Fruit fly (Drosophila melanogaster): Measurements from ENCODE around the gene CG4287.

The CG4287 gene

DNA sequence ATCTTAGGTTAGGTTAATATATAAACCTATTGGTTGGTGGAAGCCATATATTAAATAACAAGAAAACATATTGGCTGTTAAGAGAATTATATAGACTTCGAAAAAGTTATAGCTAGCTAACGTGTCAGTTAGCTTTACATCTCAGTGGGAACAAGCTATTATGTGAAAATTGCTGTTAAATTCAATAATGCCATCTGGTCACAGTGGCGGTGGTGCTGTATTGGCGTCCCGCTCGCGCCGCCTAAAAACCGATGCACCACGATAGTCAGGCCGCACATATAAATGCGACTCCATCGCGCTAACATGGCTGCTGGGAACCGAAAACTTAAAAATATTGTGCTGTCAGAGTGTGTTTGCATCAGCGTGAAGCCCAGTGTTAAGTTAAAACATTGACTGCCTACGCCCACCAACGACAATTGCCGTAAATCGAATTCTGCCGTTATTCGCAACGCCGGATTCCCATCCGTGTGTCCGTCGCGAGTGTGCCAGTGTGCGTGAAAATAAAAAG lies 9.4 kb upstream of the CG4287 start, which contains the start of gene Hel89B (continued):
- TF ChIP-seq jigr1 (GFP tag; IDR thresholded peaks at IDR 0.05) (no peak), phol (tag; optimal IDR thresholded peaks at IDR 0.05) (peak; percentile 88), CG4360 (GFP tag; IDR thresholded peaks at IDR 0.05) (no peak), danr (GFP tag; IDR thresholded peaks at IDR 0.05) (no peak), CG2889 (GFP tag; IDR thresholded peaks at IDR 0.05) (no peak), trh (GFP tag; optimal IDR thresholded peaks at IDR 0.05) (peak; percentile 6), slp2 (GFP tag; optimal IDR thresholded peaks at IDR 0.05) (peak; percentile 38), CG34224 (GFP tag; IDR thresholded peaks at IDR 0.05; ENCODE audit: partially characterized antibody) (no peak), pb (GFP tag; optimal IDR thresholded peaks at IDR 0.05) (no peak), cwo (GFP tag; optimal IDR thresholded peaks at IDR 0.05) (no peak), Taf1 (GFP tag; IDR thresholded peaks at IDR 0.05) (no peak), D19B (GFP tag; optimal IDR thresholded peaks at IDR 0.05) (no peak), unpg (GFP tag; optimal IDR thresholded peaks at IDR 0.05) (peak; percentile 70), schlank (tag; optimal IDR thresholded peaks at IDR 0.05) (no peak), Chrac-16 (GFP tag; optimal IDR thresholded peaks at IDR 0.05) (peak; percentile 67), CG17328 (GFP tag; IDR thresholded peaks at IDR 0.05) (no peak), Dbx (GFP tag; IDR thresholded peaks at IDR 0.05) (no peak), CG10366 (GFP tag; IDR thresholded peaks at IDR 0.05) (no peak), CG9797 (GFP tag; optimal IDR thresholded peaks at IDR 0.05) (peak; percentile 90), CG15479 (GFP tag; optimal IDR thresholded peaks at IDR 0.05) (no peak), nom (GFP tag; optimal IDR thresholded peaks at IDR 0.05) (no peak), wdn (GFP tag; IDR thresholded peaks at IDR 0.05) (no peak), GATAe (GFP tag; conservative IDR thresholded peaks at IDR 0.05) (no peak), CG7928 (GFP tag; optimal IDR thresholded peaks at IDR 0.05) (peak; percentile 12), sob (GFP tag; IDR thresholded peaks at IDR 0.05) (no peak), CG18599 (GFP tag; optimal IDR thresholded peaks at IDR 0.05) (peak; percentile 12), CG32767 (GFP tag; IDR thresholded peaks at IDR 0.05) (no peak), CG4404 (GFP tag; IDR thresholded peaks at IDR 0.05) (no peak), Hr51 (GFP tag; optimal IDR thresholded peaks at IDR 0.05) (peak; percentile 22 to 52), eyg (GFP tag; optimal IDR thresholded peaks at IDR 0.05) (peak; percentile 3), CG1792 (GFP tag; optimal IDR thresholded peaks at IDR 0.05) (no peak), CG4820 (GFP tag; optimal IDR thresholded peaks at IDR 0.05) (peak; percentile 30), CG15269 (tag; optimal IDR thresholded peaks at IDR 0.05) (peak; percentile 59), Mad (GFP tag; optimal IDR thresholded peaks at IDR 0.05) (peak; percentile 49), Dip2 (GFP tag; IDR thresholded peaks at IDR 0.05) (no peak), Hmr (GFP tag; optimal IDR thresholded peaks at IDR 0.05) (peak; percentile 64), mld (GFP tag; IDR thresholded peaks at IDR 0.05; ENCODE audit: partially characterized antibody) (no peak), maf-S (GFP tag; optimal IDR thresholded peaks at IDR 0.05) (peak; percentile 43), CG12071 (GFP tag; optimal IDR thresholded peaks at IDR 0.05) (no peak), pzg (GFP tag; optimal IDR thresholded peaks at IDR 0.05) (peak; percentile 89), Nf-YB (GFP tag; optimal IDR thresholded peaks at IDR 0.05) (no peak), CG7963 (GFP tag; IDR thresholded peaks at IDR 0.05; ENCODE audit: partially characterized antibody) (no peak), Hr78 (GFP tag; optimal IDR thresholded peaks at IDR 0.05) (peak in 1 of 2 experiments; percentile 61), Blimp-1 (GFP tag; optimal IDR thresholded peaks at IDR 0.05) (peak; percentile 47), dimm (GFP tag; IDR thresholded peaks at IDR 0.05) (no peak), Neu2 (GFP tag; optimal IDR thresholded peaks at IDR 0.05; ENCODE audit: borderline replicate concordance) (no peak), pan (optimal IDR thresholded peaks at IDR 0.05) (no peak), pan (GFP tag; optimal IDR thresholded peaks at IDR 0.05 in 1 of 2, IDR thresholded peaks at IDR 0.05 in 1 of 2) (no peak), chm (GFP tag; IDR thresholded peaks at IDR 0.05) (no peak), CG14014 (GFP tag; IDR thresholded peaks at IDR 0.05) (no peak)
